Worm (Caenorhabditis elegans) whole organism, L3 larva: ENCODE measurements around the gene fbxb-75.

ENCODE experiments used
- R02D3.7 ChIP-seq: fragments of 150-350 bp; optimal IDR thresholded peaks from 2 replicates; lab custom pipeline; 2014; ENCODE audit warnings: missing biosample characterization, missing genetic modification characterization
- aly-2 ChIP-seq: fragments of 150-350 bp; optimal IDR thresholded peaks from 2 replicates; lab custom pipeline; 2014; ENCODE audit warnings: missing biosample characterization, missing genetic modification characterization
- ama-1 ChIP-seq: fragments of 150-350 bp; optimal IDR thresholded peaks from 2 replicates; lab custom pipeline; 2018
- ceh-16 ChIP-seq: sonication (generic microtip); optimal IDR thresholded peaks from 2 replicates; lab custom pipeline; 2017; ENCODE audit warnings: missing biosample characterization, missing genetic modification characterization
- ceh-28 ChIP-seq: fragments of 150-350 bp; optimal IDR thresholded peaks from 2 replicates; lab custom pipeline; 2014; ENCODE audit warnings: missing biosample characterization, missing genetic modification reagents, missing genetic modification characterization
- ceh-82 ChIP-seq: fragments of 150-350 bp; optimal IDR thresholded peaks from 2 replicates; lab custom pipeline; 2014; ENCODE audit warnings: missing biosample characterization, missing genetic modification characterization
- daf-12 ChIP-seq: fragments of 150-350 bp; optimal IDR thresholded peaks from 2 replicates; lab custom pipeline; 2014; ENCODE audit warnings: missing biosample characterization, missing genetic modification reagents, missing genetic modification characterization
- egl-27 ChIP-seq: sonication (generic microtip); optimal IDR thresholded peaks from 4 replicates; lab custom pipeline; 2017; ENCODE audit warnings: missing biosample characterization, missing genetic modification reagents, missing genetic modification characterization
- egl-5 ChIP-seq: fragments of 150-350 bp; optimal IDR thresholded peaks from 2 replicates; lab custom pipeline; 2017; ENCODE audit warnings: missing biosample characterization, missing genetic modification reagents, missing genetic modification characterization, inconsistent platforms
- elt-1 ChIP-seq: fragments of 150-350 bp; optimal IDR thresholded peaks from 2 replicates; lab custom pipeline; 2014; ENCODE audit warnings: missing biosample characterization, missing genetic modification characterization
- elt-2 ChIP-seq: sonication (generic microtip); optimal IDR thresholded peaks from 2 replicates; lab custom pipeline; 2016; ENCODE audit warnings: missing genetic modification reagents, mild to moderate bottlenecking, missing genetic modification characterization, missing compliant biosample characterization
- elt-3 ChIP-seq, 3 experiments: fragments of 150-350 bp in 1 of 3; sonication (generic microtip) in 2 of 3; optimal IDR thresholded peaks; 2 replicates in 2 of 3; 4 replicates in 1 of 3; lab custom pipeline; 2014 to 2017; ENCODE audit warnings: missing biosample characterization in 3 of 3, missing genetic modification characterization in 3 of 3
- eor-1 ChIP-seq, 2 experiments: fragments of 150-350 bp; optimal IDR thresholded peaks; 2 replicates each; lab custom pipeline; 2014 to 2018; ENCODE audit warnings: missing biosample characterization in 2 of 2, missing genetic modification characterization in 2 of 2
- fkh-10 ChIP-seq: sonication (generic microtip); optimal IDR thresholded peaks from 2 replicates; lab custom pipeline; 2017; ENCODE audit warnings: missing biosample characterization, missing genetic modification reagents, missing genetic modification characterization
- fkh-2 ChIP-seq: fragments of 150-350 bp; optimal IDR thresholded peaks from 2 replicates; lab custom pipeline; 2014; ENCODE audit warnings: missing biosample characterization, missing genetic modification reagents, missing genetic modification characterization
- fos-1 ChIP-seq: fragments of 150-350 bp; optimal IDR thresholded peaks from 2 replicates; lab custom pipeline; 2014; ENCODE audit warnings: missing biosample characterization, missing genetic modification characterization
- jun-1 ChIP-seq: fragments of 150-350 bp; optimal IDR thresholded peaks from 2 replicates; lab custom pipeline; 2014; ENCODE audit warnings: missing biosample characterization, missing genetic modification reagents, missing genetic modification characterization
- lin-39 ChIP-seq: fragments of 150-350 bp; optimal IDR thresholded peaks from 2 replicates; lab custom pipeline; 2018; ENCODE audit warnings: missing biosample characterization, missing genetic modification reagents, missing genetic modification characterization
- nfya-1 ChIP-seq: sonication (generic microtip); optimal IDR thresholded peaks from 2 replicates; lab custom pipeline; 2017; ENCODE audit warnings: missing genetic modification characterization, mild to moderate bottlenecking, missing compliant biosample characterization, antibody characterized with exemption, moderate library complexity; ENCODE audit not compliant: insufficient read depth
- nhr-12 ChIP-seq: fragments of 150-350 bp; optimal IDR thresholded peaks from 2 replicates; lab custom pipeline; 2014; ENCODE audit warnings: missing biosample characterization, missing genetic modification characterization
- nhr-23 ChIP-seq: fragments of 150-350 bp; optimal IDR thresholded peaks from 2 replicates; lab custom pipeline; 2014; ENCODE audit warnings: missing biosample characterization, missing genetic modification reagents, missing genetic modification characterization
- nhr-237 ChIP-seq: fragments of 150-350 bp; optimal IDR thresholded peaks from 2 replicates; lab custom pipeline; 2014; ENCODE audit warnings: missing biosample characterization, missing genetic modification characterization
- nhr-25 ChIP-seq: sonication (generic microtip); optimal IDR thresholded peaks from 2 replicates; lab custom pipeline; 2017; ENCODE audit warnings: missing biosample characterization, missing genetic modification characterization
- nhr-43 ChIP-seq: sonication (generic microtip); optimal IDR thresholded peaks from 2 replicates; lab custom pipeline; 2016; ENCODE audit warnings: mild to moderate bottlenecking, missing genetic modification characterization, missing compliant biosample characterization; ENCODE audit not compliant: poor library complexity, severe bottlenecking
- nhr-67 ChIP-seq: fragments of 150-350 bp; optimal IDR thresholded peaks from 2 replicates; lab custom pipeline; 2014; ENCODE audit warnings: missing biosample characterization, missing genetic modification characterization
- nhr-76 ChIP-seq: fragments of 150-350 bp; sonication (generic microtip); optimal IDR thresholded peaks from 5 replicates; lab custom pipeline; 2014; ENCODE audit warnings: missing biosample characterization, missing genetic modification characterization
- nhr-77 ChIP-seq: fragments of 150-350 bp; optimal IDR thresholded peaks from 2 replicates; lab custom pipeline; 2014; ENCODE audit warnings: missing biosample characterization, missing genetic modification characterization
- pha-4 ChIP-seq: fragments of 150-350 bp; optimal IDR thresholded peaks from 2 replicates; lab custom pipeline; 2014; ENCODE audit warnings: missing biosample characterization, missing genetic modification reagents, missing genetic modification characterization
- pqm-1 ChIP-seq: fragments of 150-350 bp; optimal IDR thresholded peaks from 2 replicates; lab custom pipeline; 2017; ENCODE audit warnings: missing biosample characterization, missing genetic modification characterization, inconsistent platforms
- sea-2 ChIP-seq: fragments of 150-350 bp; sonication (generic microtip); optimal IDR thresholded peaks from 4 replicates; lab custom pipeline; 2014; ENCODE audit warnings: missing biosample characterization, missing genetic modification reagents, missing genetic modification characterization
- snpc-4 ChIP-seq: fragments of 150-350 bp; optimal IDR thresholded peaks from 2 replicates; lab custom pipeline; 2014; ENCODE audit warnings: missing biosample characterization, missing genetic modification characterization
- tbx-2 ChIP-seq: sonication (generic microtip); optimal IDR thresholded peaks from 2 replicates; lab custom pipeline; 2016; ENCODE audit warnings: mild to moderate bottlenecking, missing genetic modification characterization, missing compliant biosample characterization
- unc-39 ChIP-seq: sonication (generic microtip); optimal IDR thresholded peaks from 4 replicates; lab custom pipeline; 2017; ENCODE audit warnings: missing biosample characterization, missing genetic modification characterization
- unc-62 ChIP-seq: fragments of 150-350 bp; sonication (generic microtip); optimal IDR thresholded peaks from 4 replicates; lab custom pipeline; 2014; ENCODE audit warnings: missing biosample characterization, missing genetic modification reagents, missing genetic modification characterization
- zag-1 ChIP-seq: fragments of 150-350 bp; optimal IDR thresholded peaks from 2 replicates; lab custom pipeline; 2014; ENCODE audit warnings: missing biosample characterization, missing genetic modification characterization
- ztf-11 ChIP-seq: fragments of 150-350 bp; optimal IDR thresholded peaks from 2 replicates; lab custom pipeline; 2014; ENCODE audit warnings: missing biosample characterization, missing genetic modification characterization
- ztf-4 ChIP-seq: fragments of 150-350 bp; optimal IDR thresholded peaks from 2 replicates; lab custom pipeline; 2014; ENCODE audit warnings: missing biosample characterization, missing genetic modification characterization

fbxb-75 gene

ce11 chrIV:4454330-4455173, 13.6 kb upstream of the fbxb-75 start, which contains the start of gene R08C7.11 (continued):
- TF ChIP-seq eor-1 (tag; optimal IDR thresholded peaks at IDR 0.05; lab: Kevin White, UChicago) (no peak), pha-4 (peak; percentile 67), nhr-67 (tag; lab: Kevin White, UChicago) (no peak), nhr-76 (tag; lab: Kevin White, UChicago) (no peak), egl-5 (no peak), ztf-11 (tag; lab: Kevin White, UChicago) (no peak), aly-2 (no peak), unc-39 (tag; lab: Kevin White, UChicago) (no peak), R02D3.7 (tag; lab: Kevin White, UChicago) (no peak), snpc-4 (tag; lab: Kevin White, UChicago) (peak; percentile 1), elt-3 (tag; optimal IDR thresholded peaks at IDR 0.05; lab: Kevin White, UChicago) (peak in 1 of 3 experiments; percentile 17), zag-1 (tag; lab: Kevin White, UChicago) (no peak), fkh-10 (GFP tag; lab: Kevin White, UChicago) (no peak), fkh-2 (tag; lab: Kevin White, UChicago) (no peak), nhr-77 (no peak), ceh-16 (tag; lab: Kevin White, UChicago) (no peak)

- TF ChIP-seq ztf-4 (tag; lab: Kevin White, UChicago) (no peak), nhr-23 (tag; lab: Kevin White, UChicago) (peak; percentile 6)
- TF ChIP-seq, all 47 proteins: peak for 1
Observed at ce11 chrIV:4451576-4451975, 10.6 kb upstream of the fbxb-75 start, which contains the start of gene R08C7.1. Gene R08C7.1 (plus strand): TSS chrIV:4451876.

ce11 chrIV:4449843-4450242, 8.9 kb upstream of the fbxb-75 start:
- TF ChIP-seq elt-2 (tag; lab: Kevin White, UChicago): peak; percentile 86
- TF ChIP-seq fkh-10 (GFP tag; lab: Kevin White, UChicago): no peak
- TF ChIP-seq unc-62 (GFP tag; lab: Kevin White, UChicago): no peak
- TF ChIP-seq ama-1: peak; percentile 13
- no peak for TF ChIP-seq egl-27 (tag; lab: Kevin White, UChicago)
- TF ChIP-seq zag-1 (tag; lab: Kevin White, UChicago): no peak
- no peak for TF ChIP-seq ceh-28 (tag; lab: Kevin White, UChicago)
- no peak for TF ChIP-seq jun-1 (tag; lab: Kevin White, UChicago)
- no peak for TF ChIP-seq nhr-12
- TF ChIP-seq pha-4: peak; percentile 38
- no peak for TF ChIP-seq ztf-11 (tag; lab: Kevin White, UChicago)
- peak; percentile 88 for TF ChIP-seq pqm-1 (tag; lab: Kevin White, UChicago)
- no peak for TF ChIP-seq ceh-82 (tag; lab: Kevin White, UChicago)
- TF ChIP-seq nfya-1 (tag; lab: Kevin White, UChicago): no peak
- TF ChIP-seq nhr-23 (tag; lab: Kevin White, UChicago): peak; percentile 5
- no peak for TF ChIP-seq eor-1 (tag; optimal IDR thresholded peaks at IDR 0.05; lab: Kevin White, UChicago)
- no peak for TF ChIP-seq nhr-67 (tag; lab: Kevin White, UChicago)
- TF ChIP-seq nhr-76 (tag; lab: Kevin White, UChicago): no peak
- TF ChIP-seq daf-12 (tag; lab: Kevin White, UChicago): no peak
- no peak for TF ChIP-seq nhr-25 (tag; lab: Kevin White, UChicago)
- TF ChIP-seq lin-39 (tag; lab: Kevin White, UChicago): no peak
- TF ChIP-seq sea-2 (GFP tag; lab: Kevin White, UChicago): no peak
- no peak for TF ChIP-seq tbx-2 (tag; lab: Kevin White, UChicago)
- TF ChIP-seq fos-1 (tag; lab: Kevin White, UChicago): no peak
- no peak for TF ChIP-seq elt-1
- no peak for TF ChIP-seq nhr-237 (tag; lab: Kevin White, UChicago)
- peak; percentile 57 for TF ChIP-seq nhr-43 (tag; lab: Kevin White, UChicago)
- TF ChIP-seq unc-39 (tag; lab: Kevin White, UChicago): no peak
- TF ChIP-seq, all 47 proteins: peak for 6
